Fruit fly (Drosophila melanogaster) whole organism, embryonic: ENCODE data around the gene Bhmt.

ENCODE experiments used
- CG11723 ChIP-seq: fragments of 200-800 bp; sonication (Bioruptor generic); optimal IDR thresholded peaks from 2 replicates; lab custom pipeline; 2017; ENCODE audit warnings: missing biosample characterization, mild to moderate bottlenecking, missing genetic modification characterization
- CG12299 ChIP-seq: fragments of 200-800 bp; sonication (Bioruptor generic); optimal IDR thresholded peaks from 2 replicates; lab custom pipeline; 2018; ENCODE audit warnings: missing biosample characterization, mild to moderate bottlenecking, missing genetic modification characterization
- CG12391 ChIP-seq: fragments of 200-800 bp; sonication (Bioruptor generic); optimal IDR thresholded peaks from 3 replicates; lab custom pipeline; 2018; ENCODE audit warnings: missing biosample characterization, mild to moderate bottlenecking, missing genetic modification characterization, moderate library complexity
- CG13123 ChIP-seq: fragments of 200-800 bp; sonication (Bioruptor generic); optimal IDR thresholded peaks from 2 replicates; lab custom pipeline; 2016; ENCODE audit warnings: missing biosample characterization, missing genetic modification characterization
- CG14710 ChIP-seq: fragments of 200-800 bp; sonication (Bioruptor generic); optimal IDR thresholded peaks from 3 replicates; lab custom pipeline; 2019; ENCODE audit warnings: missing biosample characterization, mild to moderate bottlenecking, missing genetic modification characterization, moderate library complexity
- CG15514 ChIP-seq: fragments of 200-800 bp; sonication (Bioruptor generic); optimal IDR thresholded peaks from 3 replicates; lab custom pipeline; 2017; ENCODE audit warnings: missing biosample characterization, missing genetic modification characterization, mild to moderate bottlenecking, moderate library complexity, missing genetic modification reagents
- CG15696 ChIP-seq: fragments of 200-800 bp; sonication (Bioruptor generic); optimal IDR thresholded peaks from 2 replicates; lab custom pipeline; 2019; ENCODE audit warnings: missing biosample characterization, mild to moderate bottlenecking, missing genetic modification characterization, moderate library complexity
- CG17568 ChIP-seq: fragments of 200-800 bp; sonication (Bioruptor generic); optimal IDR thresholded peaks from 2 replicates; lab custom pipeline; 2018; ENCODE audit warnings: missing biosample characterization, mild to moderate bottlenecking, missing genetic modification characterization, moderate library complexity
- CG17829 ChIP-seq: fragments of 200-800 bp; optimal IDR thresholded peaks from 2 replicates; lab custom pipeline; 2019; ENCODE audit warnings: missing biosample characterization, mild to moderate bottlenecking, missing genetic modification characterization, moderate library complexity
- CG2116 ChIP-seq: fragments of 200-800 bp; sonication (Bioruptor generic); optimal IDR thresholded peaks from 3 replicates; lab custom pipeline; 2018; ENCODE audit warnings: missing biosample characterization, mild to moderate bottlenecking, missing genetic modification characterization
- CG4404 ChIP-seq: fragments of 200-800 bp; sonication (Bioruptor generic); IDR thresholded peaks from 2 replicates; pipeline ENCODE4 v1.3.6; 2022; ENCODE audit warnings: missing biosample characterization, missing genetic modification characterization
- CG5245 ChIP-seq: fragments of 200-800 bp; sonication (Bioruptor generic); optimal IDR thresholded peaks from 3 replicates; lab custom pipeline; 2016; ENCODE audit warnings: missing biosample characterization, missing genetic modification characterization
- CG8388 ChIP-seq: fragments of 200-800 bp; sonication (Bioruptor generic); optimal IDR thresholded peaks from 2 replicates; lab custom pipeline; 2019; ENCODE audit warnings: missing biosample characterization, mild to moderate bottlenecking, missing genetic modification characterization, moderate library complexity
- CG9215 ChIP-seq: fragments of 200-800 bp; sonication (Bioruptor generic); IDR thresholded peaks from 2 replicates; pipeline ENCODE4 v1.3.6; 2022; ENCODE audit warnings: missing biosample characterization, missing genetic modification characterization
- CG9437 ChIP-seq: fragments of 200-800 bp; sonication (Bioruptor generic); optimal IDR thresholded peaks from 2 replicates; lab custom pipeline; 2018; ENCODE audit warnings: missing biosample characterization, mild to moderate bottlenecking, missing genetic modification characterization
- CTCF ChIP-seq: fragments of 200-800 bp; sonication (Bioruptor generic); optimal IDR thresholded peaks from 2 replicates; lab custom pipeline; 2017; ENCODE audit warnings: missing biosample characterization, mild to moderate bottlenecking, missing genetic modification characterization, moderate library complexity
- CrebB ChIP-seq: fragments of 200-800 bp; sonication (Bioruptor generic); optimal IDR thresholded peaks from 3 replicates; lab custom pipeline; 2018; ENCODE audit warnings: missing biosample characterization, mild to moderate bottlenecking, missing genetic modification characterization
- Dip2 ChIP-seq: fragments of 200-800 bp; sonication (Bioruptor generic); IDR thresholded peaks from 2 replicates; pipeline ENCODE4 v1.3.6; 2022; ENCODE audit warnings: missing biosample characterization, missing genetic modification characterization
- HHEX ChIP-seq: fragments of 200-800 bp; sonication (Bioruptor generic); optimal IDR thresholded peaks from 3 replicates; lab custom pipeline; 2017; ENCODE audit warnings: missing biosample characterization, mild to moderate bottlenecking, missing genetic modification characterization, missing genetic modification reagents
- HLHmδ ChIP-seq: fragments of 200-800 bp; sonication (Bioruptor generic); optimal IDR thresholded peaks from 2 replicates; lab custom pipeline; 2018; ENCODE audit warnings: missing biosample characterization, mild to moderate bottlenecking, missing genetic modification characterization, moderate library complexity
- Hmr ChIP-seq: fragments of 200-800 bp; sonication (Bioruptor generic); optimal IDR thresholded peaks from 3 replicates; lab custom pipeline; 2017; ENCODE audit warnings: mild to moderate bottlenecking, missing biosample characterization, missing genetic modification reagents, missing genetic modification characterization
- Lhr ChIP-seq: fragments of 200-800 bp; sonication (Bioruptor generic); optimal IDR thresholded peaks from 3 replicates; lab custom pipeline; 2017; ENCODE audit warnings: mild to moderate bottlenecking, missing biosample characterization, missing genetic modification reagents, missing genetic modification characterization
- MTF-1 ChIP-seq: fragments of 200-800 bp; sonication (Bioruptor generic); optimal IDR thresholded peaks from 2 replicates; lab custom pipeline; 2018; ENCODE audit warnings: missing biosample characterization, mild to moderate bottlenecking, missing genetic modification characterization, borderline replicate concordance
- Med ChIP-seq: fragments of 200-800 bp; sonication (Bioruptor generic); peaks from one replicate; lab custom pipeline; 2016; ENCODE audit warnings: missing biosample characterization, missing genetic modification characterization, mild to moderate bottlenecking, inconsistent platforms, moderate library complexity
- Myb ChIP-seq: fragments of 200-800 bp; sonication (Bioruptor generic); optimal IDR thresholded peaks from 2 replicates; lab custom pipeline; 2016; ENCODE audit warnings: missing biosample characterization, missing genetic modification characterization
- Poxn ChIP-seq: fragments of 200-800 bp; sonication (Bioruptor generic); IDR thresholded peaks from 2 replicates; pipeline ENCODE4 v1.3.6; 2022; ENCODE audit warnings: missing biosample characterization, missing genetic modification characterization
- Rx ChIP-seq: fragments of 200-800 bp; sonication (Bioruptor generic); IDR thresholded peaks from 2 replicates; pipeline ENCODE4 v1.3.6; 2022; ENCODE audit warnings: missing biosample characterization, missing genetic modification characterization
- Stat92E ChIP-seq, 3 experiments: fragments of >200 bp in 2 of 3; fragments of 200-800 bp in 1 of 3; sonication (Bioruptor generic) in 1 of 3; optimal IDR thresholded peaks; 2 replicates each; lab custom pipeline; 2017 to 2019; ENCODE audit warnings: missing biosample characterization in 3 of 3, missing genetic modification characterization in 3 of 3, mild to moderate bottlenecking in 1 of 3, moderate library complexity in 1 of 3
- ac ChIP-seq: fragments of 200-800 bp; sonication (Bioruptor generic); optimal IDR thresholded peaks from 3 replicates; lab custom pipeline; 2017; ENCODE audit warnings: missing biosample characterization, mild to moderate bottlenecking, missing genetic modification characterization
- bab2 ChIP-seq: fragments of 200-800 bp; sonication (Bioruptor generic); optimal IDR thresholded peaks from 2 replicates; lab custom pipeline; 2016; ENCODE audit warnings: missing biosample characterization, missing genetic modification characterization
- cad ChIP-seq: fragments of >200 bp; optimal IDR thresholded peaks from 2 replicates; lab custom pipeline; 2017; ENCODE audit warnings: missing biosample characterization, missing genetic modification characterization
- chif ChIP-seq, 2 experiments: fragments of 200-800 bp; sonication (Bioruptor generic); optimal IDR thresholded peaks; 3 replicates each; lab custom pipeline; 2016; ENCODE audit warnings: missing biosample characterization in 2 of 2, missing genetic modification characterization in 2 of 2
- crp ChIP-seq, 2 experiments: fragments of 200-800 bp; sonication (Bioruptor generic); optimal IDR thresholded peaks; 2 replicates in 1 of 2; 3 replicates in 1 of 2; lab custom pipeline; 2017; ENCODE audit warnings: missing biosample characterization in 2 of 2, missing genetic modification characterization in 2 of 2, mild to moderate bottlenecking in 1 of 2, moderate library complexity in 1 of 2
- ewg ChIP-seq: fragments of 200-800 bp; sonication (Bioruptor generic); optimal IDR thresholded peaks from 3 replicates; lab custom pipeline; 2017; ENCODE audit warnings: mild to moderate bottlenecking, missing biosample characterization, missing genetic modification reagents, missing genetic modification characterization
- gfzf ChIP-seq: fragments of 200-800 bp; sonication (Bioruptor generic); optimal IDR thresholded peaks from 2 replicates; lab custom pipeline; 2016; ENCODE audit warnings: missing biosample characterization, mild to moderate bottlenecking, missing genetic modification characterization, moderate library complexity
- gro ChIP-seq: fragments of 200-800 bp; sonication (Bioruptor generic); optimal IDR thresholded peaks from 2 replicates; lab custom pipeline; 2016; ENCODE audit warnings: missing biosample characterization, missing genetic modification characterization
- hb ChIP-seq: fragments of 200-800 bp; sonication (Bioruptor generic); IDR thresholded peaks from 3 replicates; pipeline ENCODE4 v1.3.6; 2022; ENCODE audit warnings: missing biosample characterization, missing genetic modification characterization; ENCODE audit not compliant: partially characterized antibody
- hbn ChIP-seq: fragments of 200-800 bp; sonication (Bioruptor generic); IDR thresholded peaks from 2 replicates; pipeline ENCODE4 v1.3.6; 2022; ENCODE audit warnings: missing biosample characterization, missing genetic modification characterization; ENCODE audit not compliant: partially characterized antibody
- ken ChIP-seq: fragments of 200-800 bp; sonication (Bioruptor generic); IDR thresholded peaks from 3 replicates; pipeline ENCODE4 v1.3.6; 2022; ENCODE audit warnings: missing biosample characterization, missing genetic modification characterization
- lab ChIP-seq: fragments of 200-800 bp; sonication (Bioruptor generic); optimal IDR thresholded peaks from 3 replicates; lab custom pipeline; 2017; ENCODE audit warnings: missing biosample characterization, missing genetic modification characterization, mild to moderate bottlenecking, moderate library complexity, missing genetic modification reagents
- mam ChIP-seq: fragments of 200-800 bp; sonication (Bioruptor generic); optimal IDR thresholded peaks from 3 replicates; lab custom pipeline; 2016; ENCODE audit warnings: missing biosample characterization, missing genetic modification characterization
- org-1 ChIP-seq: fragments of 200-800 bp; sonication (Bioruptor generic); optimal IDR thresholded peaks from 2 replicates; lab custom pipeline; 2017; ENCODE audit warnings: missing biosample characterization, missing genetic modification characterization
- sens ChIP-seq: fragments of 200-800 bp; sonication (Bioruptor generic); peaks from one replicate; lab custom pipeline; 2016; ENCODE audit warnings: missing biosample characterization, missing genetic modification characterization
- sim ChIP-seq: fragments of 200-800 bp; sonication (Bioruptor generic); IDR thresholded peaks from 2 replicates; pipeline ENCODE4 v1.3.6; 2022; ENCODE audit warnings: missing biosample characterization, missing genetic modification characterization
- slbo ChIP-seq: fragments of 200-800 bp; sonication (Bioruptor generic); IDR thresholded peaks from 2 replicates; pipeline ENCODE4 v1.3.6; 2022; ENCODE audit warnings: missing biosample characterization, missing genetic modification characterization
- sna ChIP-seq: fragments of 200-800 bp; sonication (Bioruptor generic); IDR thresholded peaks from 2 replicates; pipeline ENCODE4 v1.3.6; 2022; ENCODE audit warnings: missing biosample characterization, missing genetic modification characterization; ENCODE audit not compliant: partially characterized antibody
- sob ChIP-seq: fragments of 200-800 bp; sonication (Bioruptor generic); IDR thresholded peaks from 2 replicates; pipeline ENCODE4 v1.3.6; 2022; ENCODE audit warnings: missing biosample characterization, missing genetic modification characterization
- stwl ChIP-seq: fragments of 200-800 bp; sonication (Bioruptor generic); optimal IDR thresholded peaks from 3 replicates; lab custom pipeline; 2018; ENCODE audit warnings: missing biosample characterization, mild to moderate bottlenecking, missing genetic modification characterization, moderate library complexity
- unc-4 ChIP-seq: fragments of 200-800 bp; sonication (Bioruptor generic); IDR thresholded peaks from 2 replicates; pipeline ENCODE4 v1.3.6; 2022; ENCODE audit warnings: missing biosample characterization, missing genetic modification characterization; ENCODE audit not compliant: partially characterized antibody
- wek ChIP-seq: fragments of 200-800 bp; sonication (Bioruptor generic); optimal IDR thresholded peaks from 3 replicates; lab custom pipeline; 2018; ENCODE audit warnings: missing biosample characterization, mild to moderate bottlenecking, missing genetic modification characterization, moderate library complexity
- z ChIP-seq: fragments of 200-800 bp; sonication (Bioruptor generic); IDR thresholded peaks from 3 replicates; pipeline ENCODE4 v1.3.6; 2022; ENCODE audit warnings: missing biosample characterization, missing genetic modification characterization

The Bhmt gene

dm6 chr2L:18943797-18944174, 13.3 kb downstream of the Bhmt start, which contains the start of gene ssp3:
TSS of gene ssp3 (minus strand) at chr2L:18943960.
- TF ChIP-seq CG13123 (GFP tag; lab: Kevin White, UChicago) (no peak), org-1 (no peak), CG17568 (GFP tag; lab: Kevin White, UChicago) (no peak), Lhr (GFP tag; lab: Kevin White, UChicago) (no peak), Poxn (GFP tag; lab: Robert Waterston, UW) (no peak), HLHmδ (GFP tag; lab: Kevin White, UChicago) (no peak), CTCF (GFP tag; lab: Kevin White, UChicago) (peak; percentile 28), CG14710 (peak; percentile 44), CG15696 (tag; lab: Kevin White, UChicago) (no peak), hbn (GFP tag; lab: Robert Waterston, UW) (no peak), ewg (GFP tag; lab: Kevin White, UChicago) (no peak), sim (GFP tag; lab: Robert Waterston, UW) (no peak), slbo (GFP tag; lab: Robert Waterston, UW) (no peak), mam (GFP tag; lab: Kevin White, UChicago) (no peak), sob (GFP tag; lab: Robert Waterston, UW) (no peak), sens (GFP tag; lab: Kevin White, UChicago) (peak; percentile 73), unc-4 (GFP tag; lab: Robert Waterston, UW) (no peak), CG12299 (tag; lab: Kevin White, UChicago) (no peak), CG12391 (peak; percentile 39), CG15514 (no peak), gro (GFP tag; lab: Kevin White, UChicago) (no peak), Stat92E (GFP tag; optimal IDR thresholded peaks at IDR 0.05; lab: Kevin White, UChicago) (no peak), Hmr (GFP tag; lab: Kevin White, UChicago) (no peak), gfzf (GFP tag; lab: Kevin White, UChicago) (peak; percentile 56), Med (GFP tag; lab: Kevin White, UChicago) (no peak), z (no peak), Myb (GFP tag; lab: Kevin White, UChicago) (peak; percentile 16), ken (GFP tag; lab: Robert Waterston, UW) (no peak), CG2116 (GFP tag; lab: Kevin White, UChicago) (peak; percentile 97), CG4404 (no peak), hb (GFP tag; lab: Robert Waterston, UW) (no peak), ac (no peak), Dip2 (GFP tag; lab: Robert Waterston, UW) (no peak), sna (no peak), chif (GFP tag; optimal IDR thresholded peaks at IDR 0.05; lab: Kevin White, UChicago) (no peak), crp (GFP tag; optimal IDR thresholded peaks at IDR 0.05; lab: Kevin White, UChicago) (peak; percentile 62 to 92), CG9215 (GFP tag; lab: Robert Waterston, UW) (no peak), CG8388 (GFP tag; lab: Kevin White, UChicago) (no peak), HHEX (no peak), lab (GFP tag; lab: Kevin White, UChicago) (no peak), CrebB (no peak), wek (GFP tag; lab: Kevin White, UChicago) (no peak), stwl (tag; lab: Kevin White, UChicago) (peak; percentile 54), cad (no peak), CG17829 (tag; lab: Kevin White, UChicago) (no peak), bab2 (GFP tag; lab: Kevin White, UChicago) (no peak), MTF-1 (GFP tag; lab: Kevin White, UChicago) (no peak), CG11723 (GFP tag; lab: Kevin White, UChicago) (no peak), Rx (GFP tag; lab: Robert Waterston, UW) (no peak), CG9437 (no peak), CG5245 (GFP tag; lab: Kevin White, UChicago) (no peak)
